Worm (Caenorhabditis elegans): ENCODE measurements around the gene egrh-3.

- TF ChIP-seq F49E8.2 (tag; optimal IDR thresholded peaks at IDR 0.05; ENCODE audit: insufficient read depth), result no peak
- TF ChIP-seq B0261.1 (tag; optimal IDR thresholded peaks at IDR 0.05), result no peak
- TF ChIP-seq hlh-26 (GFP tag; conservative IDR thresholded peaks at IDR 0.05), result no peak
- TF ChIP-seq nfya-1 (tag; optimal IDR thresholded peaks at IDR 0.05; ENCODE audit: borderline replicate concordance, insufficient read depth), result no peak
- no peak for TF ChIP-seq somi-1 (GFP tag; optimal IDR thresholded peaks at IDR 0.05)
- TF ChIP-seq F57A8.1 (GFP tag; optimal IDR thresholded peaks at IDR 0.05), result no peak
- TF ChIP-seq dpff-1 (tag; optimal IDR thresholded peaks at IDR 0.05), result no peak
- no peak for TF ChIP-seq C17E4.6 (GFP tag; IDR thresholded peaks at IDR 0.05)
- TF ChIP-seq lir-1 (GFP tag; conservative IDR thresholded peaks at IDR 0.05), result no peak
- peak; percentile 56 for TF ChIP-seq tlf-1 (GFP tag; optimal IDR thresholded peaks at IDR 0.05)
- TF ChIP-seq lin-26 (GFP tag; IDR thresholded peaks at IDR 0.05), result no peak
- no peak for TF ChIP-seq die-1 (tag; optimal IDR thresholded peaks at IDR 0.05)
Measured at ce11 chrIV:2725784-2726183, 37.2 kb upstream of the egrh-3 start, which contains the start of gene ubxn-2.

Measured in whole organism, young adult.